Worm (Caenorhabditis elegans): ENCODE results near the gene Y53G8AM.6.
A peak's percentile ranks its signal among the peaks of the same experiment; 100 is the strongest.
"Not testable (repeated sequence)": the region's sequence is repeated elsewhere in the genome, so short reads cannot be mapped to it uniquely, and the experiment has no call there.

Y53G8AM.6 gene

ce11 chrIII:3259691-3260090 is at the start of gene Y53G8AM.6:
Gene Y53G8AM.6, minus strand, starts transcription at chrIII:3259791.
- not testable (repeated sequence) for TF ChIP-seq sptf-1 (tag; optimal IDR thresholded peaks at IDR 0.05); nhr-12 (tag; optimal IDR thresholded peaks at IDR 0.05); lir-3 (tag; optimal IDR thresholded peaks at IDR 0.05; ENCODE audit: poor library complexity)

- TF ChIP-seq skn-1 (tag; optimal IDR thresholded peaks at IDR 0.05) (peak; percentile 4), elt-3 (tag; optimal IDR thresholded peaks at IDR 0.05) (no peak), snu-23 (GFP tag; optimal IDR thresholded peaks at IDR 0.05) (peak; percentile 27), fkh-10 (GFP tag; optimal IDR thresholded peaks at IDR 0.05) (no peak), pqm-1 (tag; optimal IDR thresholded peaks at IDR 0.05) (no peak), blmp-1 (tag; optimal IDR thresholded peaks at IDR 0.05) (peak; percentile 91), lin-35 (GFP tag; optimal IDR thresholded peaks at IDR 0.05) (peak in 1 of 2 experiments; percentile 20), efl-1 (optimal IDR thresholded peaks at IDR 0.05) (peak in 1 of 2 experiments; percentile 4), efl-1 (GFP tag; optimal IDR thresholded peaks at IDR 0.05 in 1 of 2) (no peak), nhr-71 (tag; optimal IDR thresholded peaks at IDR 0.05) (peak; percentile 28), mep-1 (tag; optimal IDR thresholded peaks at IDR 0.05) (peak; percentile 37)
Observed at ce11 chrIII:3308940-3309339, 49.3 kb upstream of the Y53G8AM.6 start.

ce11 chrIII:3307379-3307778 is 47.8 kb upstream of the Y53G8AM.6 start:
- TF ChIP-seq mdl-1 (tag; optimal IDR thresholded peaks at IDR 0.05) (no peak), nhr-71 (tag; optimal IDR thresholded peaks at IDR 0.05) (peak; percentile 21), nhr-19 (GFP tag; conservative IDR thresholded peaks at IDR 0.05) (no peak), F16B12.6 (tag; optimal IDR thresholded peaks at IDR 0.05) (no peak), snpc-4 (tag; optimal IDR thresholded peaks at IDR 0.05) (no peak), lin-14 (GFP tag; optimal IDR thresholded peaks at IDR 0.05) (peak; percentile 51), nhr-12 (tag; optimal IDR thresholded peaks at IDR 0.05) (no peak), aha-1 (tag; optimal IDR thresholded peaks at IDR 0.05) (no peak), fos-1 (tag; optimal IDR thresholded peaks at IDR 0.05) (peak; percentile 0), pqm-1 (tag; optimal IDR thresholded peaks at IDR 0.05) (no peak), ceh-63 (GFP tag; optimal IDR thresholded peaks at IDR 0.05) (no peak), isw-1 (GFP tag; IDR thresholded peaks at IDR 0.05) (no peak), fkh-4 (tag; optimal IDR thresholded peaks at IDR 0.05; ENCODE audit: borderline replicate concordance) (no peak), lin-35 (GFP tag; optimal IDR thresholded peaks at IDR 0.05) (no peak), rnt-1 (tag; optimal IDR thresholded peaks at IDR 0.05) (no peak), nhr-11 (tag; optimal IDR thresholded peaks at IDR 0.05) (no peak), elt-2 (tag; optimal IDR thresholded peaks at IDR 0.05) (no peak), ceh-88 (GFP tag; IDR thresholded peaks at IDR 0.05) (no peak), nhr-28 (tag; optimal IDR thresholded peaks at IDR 0.05) (no peak), snu-23 (GFP tag; optimal IDR thresholded peaks at IDR 0.05) (no peak), xbp-1 (tag; optimal IDR thresholded peaks at IDR 0.05) (no peak), vab-15 (tag; optimal IDR thresholded peaks at IDR 0.05) (no peak), lsy-2 (tag; optimal IDR thresholded peaks at IDR 0.05) (no peak), fkh-8 (tag; optimal IDR thresholded peaks at IDR 0.05) (no peak), lin-15B (tag; optimal IDR thresholded peaks at IDR 0.05) (no peak), ceh-82 (tag; optimal IDR thresholded peaks at IDR 0.05) (peak in 1 of 3 experiments; percentile 9), nhr-47 (tag; optimal IDR thresholded peaks at IDR 0.05) (no peak), nhr-77 (tag; optimal IDR thresholded peaks at IDR 0.05) (peak; percentile 7), ces-1 (GFP tag; optimal IDR thresholded peaks at IDR 0.05) (no peak), sox-4 (tag; optimal IDR thresholded peaks at IDR 0.05) (no peak), irx-1 (tag; optimal IDR thresholded peaks at IDR 0.05) (peak; percentile 20), lin-39 (tag; optimal IDR thresholded peaks at IDR 0.05) (no peak), efl-3 (GFP tag; optimal IDR thresholded peaks at IDR 0.05) (no peak)
